Worm (Caenorhabditis elegans): ENCODE results near the gene nhr-193.

- TF ChIP-seq arid-1 (GFP tag; conservative IDR thresholded peaks at IDR 0.05) (no peak), daf-16 (GFP tag; optimal IDR thresholded peaks at IDR 0.05) (no peak), daf-16 (tag; optimal IDR thresholded peaks at IDR 0.05) (no peak), dve-1 (tag; optimal IDR thresholded peaks at IDR 0.05; ENCODE audit: insufficient read depth) (no peak), mep-1 (tag; optimal IDR thresholded peaks at IDR 0.05) (no peak), hlh-11 (tag; optimal IDR thresholded peaks at IDR 0.05) (no peak), ces-1 (GFP tag; optimal IDR thresholded peaks at IDR 0.05) (no peak), daf-12 (tag; optimal IDR thresholded peaks at IDR 0.05) (no peak), ama-1 (optimal IDR thresholded peaks at IDR 0.05) (no peak), mdt-29 (GFP tag; IDR thresholded peaks at IDR 0.05) (no peak), ZK546.5 (tag; optimal IDR thresholded peaks at IDR 0.05) (no peak)
Observed at ce11 chrV:16374676-16375075, 32.6 kb downstream of the nhr-193 start, which contains the start of gene srv-34.

All from whole organism, L4 larva.